Worm (Caenorhabditis elegans): Measurements from ENCODE around the gene C25D7.10.

DNA sequence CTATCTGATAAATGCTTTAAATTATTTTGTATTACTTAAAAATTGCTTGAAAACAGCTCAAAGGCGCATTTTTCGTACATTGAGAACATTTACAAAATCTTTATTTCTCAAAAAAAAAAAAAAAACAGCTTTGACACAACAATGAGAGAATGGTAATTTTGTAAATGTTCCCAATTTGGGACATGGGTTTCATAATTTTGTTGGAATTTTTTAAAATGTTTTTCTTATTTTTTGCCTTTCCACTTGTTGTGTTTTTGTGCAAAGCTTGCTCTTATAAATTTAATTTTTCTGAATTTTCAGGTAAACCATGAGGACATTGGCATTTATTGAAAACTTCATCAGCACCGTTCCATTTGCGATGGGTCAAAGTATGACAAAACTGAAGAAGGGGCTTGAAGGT, 44.4 kb downstream of the C25D7.10 start, which contains the start of gene T01G5.7:
- no peak for TF ChIP-seq F13C5.2 (tag; optimal IDR thresholded peaks at IDR 0.05)
- TF ChIP-seq ceh-36 (tag; optimal IDR thresholded peaks at IDR 0.05) = no peak
- no peak for TF ChIP-seq ama-1 (optimal IDR thresholded peaks at IDR 0.05)
- TF ChIP-seq hmbx-1 (tag; optimal IDR thresholded peaks at IDR 0.05) = no peak
- TF ChIP-seq tra-4 (tag; optimal IDR thresholded peaks at IDR 0.05) = no peak
- no peak for TF ChIP-seq sea-1 (GFP tag; conservative IDR thresholded peaks at IDR 0.05)
- no peak for TF ChIP-seq tbx-11 (GFP tag; IDR thresholded peaks at IDR 0.05)
- no peak for TF ChIP-seq tbx-37 (GFP tag; conservative IDR thresholded peaks at IDR 0.05)

All from whole organism, early embryonic.